Fruit fly (Drosophila melanogaster): ENCODE data around the gene Usp47.
A peak's percentile ranks its signal among the peaks of the same experiment; 100 is the strongest.

Usp47 gene

dm6 chr3L:5789663-5790062 lies 36.9 kb downstream of the Usp47 start (continued):
- TF ChIP-seq CG17186 (GFP tag; optimal IDR thresholded peaks at IDR 0.05) (peak; percentile 37), CG1647 (GFP tag; optimal IDR thresholded peaks at IDR 0.05) (peak; percentile 19), lov (optimal IDR thresholded peaks at IDR 0.05) (no peak), lov (GFP tag; IDR thresholded peaks at IDR 0.05) (no peak), Chrac-16 (GFP tag; optimal IDR thresholded peaks at IDR 0.05) (peak; percentile 22), gcm (GFP tag; optimal IDR thresholded peaks at IDR 0.05) (peak; percentile 1), usp (GFP tag; optimal IDR thresholded peaks at IDR 0.05) (no peak), Scr (GFP tag; IDR thresholded peaks at IDR 0.05; ENCODE audit: partially characterized antibody) (peak; percentile 30; the same call in 1 of the 2 replicates), CG15269 (tag; optimal IDR thresholded peaks at IDR 0.05) (peak; percentile 38), knrl (GFP tag; IDR thresholded peaks at IDR 0.05; ENCODE audit: partially characterized antibody) (no peak), nerfin-2 (GFP tag; IDR thresholded peaks at IDR 0.05; ENCODE audit: partially characterized antibody) (no peak), CG8765 (GFP tag; IDR thresholded peaks at IDR 0.05) (no peak), CG18764 (GFP tag; optimal IDR thresholded peaks at IDR 0.05) (no peak), CG6175 (GFP tag; IDR thresholded peaks at IDR 0.05) (no peak), CG11504 (tag; optimal IDR thresholded peaks at IDR 0.05) (no peak), GATAe (GFP tag; conservative IDR thresholded peaks at IDR 0.05) (no peak), CG3065 (GFP tag; optimal IDR thresholded peaks at IDR 0.05) (no peak), CG14667 (GFP tag; IDR thresholded peaks at IDR 0.05) (no peak), grau (tag; optimal IDR thresholded peaks at IDR 0.05) (peak; percentile 24), CG34422 (GFP tag; IDR thresholded peaks at IDR 0.05) (no peak), CG1233 (GFP tag; optimal IDR thresholded peaks at IDR 0.05) (no peak), slbo (GFP tag; IDR thresholded peaks at IDR 0.05) (no peak; the same call in 1 of the 2 replicates), CG11398 (GFP tag; optimal IDR thresholded peaks at IDR 0.05) (no peak), pho (GFP tag; optimal IDR thresholded peaks at IDR 0.05) (peak; percentile 50), Dad (GFP tag; optimal IDR thresholded peaks at IDR 0.05) (peak; percentile 18), ap (GFP tag; IDR thresholded peaks at IDR 0.05) (no peak), nmo (GFP tag; optimal IDR thresholded peaks at IDR 0.05) (peak; percentile 16), tap (tag; optimal IDR thresholded peaks at IDR 0.05) (no peak), CG7987 (GFP tag; optimal IDR thresholded peaks at IDR 0.05) (no peak), tna (GFP tag; IDR thresholded peaks at IDR 0.05; ENCODE audit: partially characterized antibody) (no peak), Ada2b (GFP tag; IDR thresholded peaks at IDR 0.05) (peak; percentile 32; the same call in 1 of the 2 replicates), dan (GFP tag; IDR thresholded peaks at IDR 0.05) (no peak), croc (GFP tag; conservative IDR thresholded peaks at IDR 0.05) (no peak), Fer3 (tag; optimal IDR thresholded peaks at IDR 0.05) (peak; percentile 19), CG11093 (GFP tag; IDR thresholded peaks at IDR 0.05) (no peak), jumu (GFP tag; optimal IDR thresholded peaks at IDR 0.05) (no peak), aop (GFP tag; IDR thresholded peaks at IDR 0.05) (no peak), chif (GFP tag; optimal IDR thresholded peaks at IDR 0.05) (peak in 1 of 2 experiments; percentile 18), Oli (tag; optimal IDR thresholded peaks at IDR 0.05) (no peak), CG8290 (GFP tag; optimal IDR thresholded peaks at IDR 0.05) (no peak), CG8290 (tag; optimal IDR thresholded peaks at IDR 0.05) (peak in 1 of 2 experiments; percentile 62), br (optimal IDR thresholded peaks at IDR 0.05) (no peak), CG15073 (GFP tag; optimal IDR thresholded peaks at IDR 0.05) (no peak), CG34376 (GFP tag; optimal IDR thresholded peaks at IDR 0.05) (no peak), CG4360 (GFP tag; IDR thresholded peaks at IDR 0.05) (no peak), tgo (GFP tag; IDR thresholded peaks at IDR 0.05) (no peak), CG2116 (GFP tag; optimal IDR thresholded peaks at IDR 0.05) (peak; percentile 45), yki (optimal IDR thresholded peaks at IDR 0.05) (no peak), CrebB (tag; optimal IDR thresholded peaks at IDR 0.05) (no peak), Myb (GFP tag; optimal IDR thresholded peaks at IDR 0.05) (no peak), Sry-δ (GFP tag; optimal IDR thresholded peaks at IDR 0.05) (peak; percentile 37), tll (GFP tag; optimal IDR thresholded peaks at IDR 0.05) (no peak), CG1603 (tag; optimal IDR thresholded peaks at IDR 0.05) (peak; percentile 71)

Measured in whole organism, embryonic.